Worm (Caenorhabditis elegans) whole organism, late embryonic: ENCODE results near the gene fbxa-133.

Experiments
- F13H6.1 ChIP-seq: sonication (generic microtip); optimal IDR thresholded peaks from 2 replicates; lab custom pipeline; 2016; ENCODE audit warnings: missing genetic modification characterization, missing compliant biosample characterization
- pqm-1 ChIP-seq: sonication (generic microtip); optimal IDR thresholded peaks from 2 replicates; lab custom pipeline; 2016; ENCODE audit warnings: missing genetic modification characterization, missing compliant biosample characterization

- TF ChIP-seq pqm-1 (tag; lab: Kevin White, UChicago), result no peak
- no peak for TF ChIP-seq F13H6.1 (tag; lab: Kevin White, UChicago)
These were observed 38.6 kb downstream of the fbxa-133 start, which contains the start of gene F57G4.1 for ce11 chrV:17623230-17623629.
